Fruit fly (Drosophila melanogaster) whole organism, embryonic: Measurements from ENCODE around the gene CG5500.

Source experiments
- CG10209 ChIP-seq: fragments of 200-800 bp; sonication (Bioruptor generic); optimal IDR thresholded peaks from 3 replicates; lab custom pipeline; 2017; ENCODE audit warnings: missing biosample characterization, mild to moderate bottlenecking, missing genetic modification characterization, missing genetic modification reagents
- CG13287 ChIP-seq: fragments of 200-800 bp; sonication (Bioruptor generic); IDR thresholded peaks from 2 replicates; pipeline ENCODE4 v1.3.6; 2022; ENCODE audit warnings: missing biosample characterization, missing genetic modification characterization; ENCODE audit not compliant: partially characterized antibody
- CG15514 ChIP-seq: fragments of 200-800 bp; sonication (Bioruptor generic); optimal IDR thresholded peaks from 3 replicates; lab custom pipeline; 2017; ENCODE audit warnings: missing biosample characterization, missing genetic modification characterization, mild to moderate bottlenecking, moderate library complexity, missing genetic modification reagents
- CG17328 ChIP-seq: fragments of 200-800 bp; sonication (Bioruptor generic); IDR thresholded peaks from 2 replicates; pipeline ENCODE4 v1.3.6; 2022; ENCODE audit warnings: missing biosample characterization, missing genetic modification characterization
- CG17612 ChIP-seq: fragments of 200-800 bp; sonication (Bioruptor generic); IDR thresholded peaks from 2 replicates; pipeline ENCODE4 v1.3.6; 2022; ENCODE audit warnings: missing biosample characterization, missing genetic modification characterization
- CG1832 ChIP-seq: fragments of 200-800 bp; sonication (Bioruptor generic); optimal IDR thresholded peaks from 2 replicates; lab custom pipeline; 2017; ENCODE audit warnings: missing biosample characterization, mild to moderate bottlenecking, missing genetic modification characterization, inconsistent platforms
- CG18764 ChIP-seq: fragments of 200-800 bp; sonication (Bioruptor generic); optimal IDR thresholded peaks from 3 replicates; lab custom pipeline; 2016; ENCODE audit warnings: missing biosample characterization, missing genetic modification characterization
- CG2712 ChIP-seq: fragments of 200-800 bp; optimal IDR thresholded peaks from 3 replicates; lab custom pipeline; 2019; ENCODE audit warnings: missing biosample characterization, mild to moderate bottlenecking, missing genetic modification characterization, moderate library complexity
- CG2875 ChIP-seq: fragments of 200-800 bp; sonication (Bioruptor generic); optimal IDR thresholded peaks from 2 replicates; lab custom pipeline; 2017; ENCODE audit warnings: missing biosample characterization, mild to moderate bottlenecking, missing genetic modification characterization, missing genetic modification reagents
- CG32532 ChIP-seq: fragments of 200-800 bp; sonication (Bioruptor generic); IDR thresholded peaks from 2 replicates; pipeline ENCODE4 v1.3.6; 2022; ENCODE audit warnings: missing biosample characterization, missing genetic modification characterization
- CG3838 ChIP-seq: fragments of 200-800 bp; sonication (Bioruptor generic); optimal IDR thresholded peaks from 3 replicates; lab custom pipeline; 2016; ENCODE audit warnings: missing biosample characterization, missing genetic modification characterization
- CG4617 ChIP-seq: fragments of 200-800 bp; sonication (Bioruptor generic); optimal IDR thresholded peaks from 3 replicates; lab custom pipeline; 2016; ENCODE audit warnings: missing biosample characterization, missing genetic modification characterization, borderline replicate concordance
- CG4820 ChIP-seq: fragments of 200-800 bp; sonication (Bioruptor generic); optimal IDR thresholded peaks from 3 replicates; lab custom pipeline; 2016; ENCODE audit warnings: missing biosample characterization, missing genetic modification characterization
- CG4854 ChIP-seq: fragments of 200-800 bp; sonication (Bioruptor generic); optimal IDR thresholded peaks from 2 replicates; lab custom pipeline; 2016; ENCODE audit warnings: missing biosample characterization, missing genetic modification characterization, inconsistent platforms
- CG6765 ChIP-seq: fragments of 200-800 bp; sonication (Bioruptor generic); optimal IDR thresholded peaks from 3 replicates; lab custom pipeline; 2017; ENCODE audit warnings: missing biosample characterization, mild to moderate bottlenecking, missing genetic modification characterization
- CG8388 ChIP-seq: fragments of 200-800 bp; sonication (Bioruptor generic); optimal IDR thresholded peaks from 2 replicates; lab custom pipeline; 2019; ENCODE audit warnings: missing biosample characterization, mild to moderate bottlenecking, missing genetic modification characterization, moderate library complexity
- CG8924 ChIP-seq: fragments of 200-800 bp; optimal IDR thresholded peaks from 3 replicates; lab custom pipeline; 2019; ENCODE audit warnings: missing biosample characterization, mild to moderate bottlenecking, missing genetic modification characterization, moderate library complexity
- CG9215 ChIP-seq: fragments of 200-800 bp; sonication (Bioruptor generic); IDR thresholded peaks from 2 replicates; pipeline ENCODE4 v1.3.6; 2022; ENCODE audit warnings: missing biosample characterization, missing genetic modification characterization
- CoRest ChIP-seq: fragments of 200-800 bp; sonication (Bioruptor generic); optimal IDR thresholded peaks from 3 replicates; lab custom pipeline; 2018; ENCODE audit warnings: missing biosample characterization, mild to moderate bottlenecking, missing genetic modification characterization, moderate library complexity
- D ChIP-seq, 2 experiments: fragments of 200-800 bp in 1 of 2; fragments of >200 bp in 1 of 2; sonication (Bioruptor generic) in 1 of 2; optimal IDR thresholded peaks; 2 replicates in 1 of 2; 3 replicates in 1 of 2; lab custom pipeline; 2017; ENCODE audit warnings: mild to moderate bottlenecking in 1 of 2, missing biosample characterization in 1 of 2, missing genetic modification characterization in 1 of 2, missing genetic modification reagents in 1 of 2
- Dip3 ChIP-seq: fragments of 200-800 bp; sonication (Bioruptor generic); optimal IDR thresholded peaks from 3 replicates; lab custom pipeline; 2016; ENCODE audit warnings: missing biosample characterization, missing genetic modification characterization
- Elba2 ChIP-seq: fragments of 200-800 bp; sonication (Bioruptor generic); optimal IDR thresholded peaks from 3 replicates; lab custom pipeline; 2016; ENCODE audit warnings: missing biosample characterization, missing genetic modification characterization
- Hr3 ChIP-seq: fragments of 200-800 bp; sonication (Bioruptor generic); optimal IDR thresholded peaks from 3 replicates; lab custom pipeline; 2016; ENCODE audit warnings: missing biosample characterization, missing genetic modification characterization
- Lpt ChIP-seq: fragments of >200 bp; optimal IDR thresholded peaks from 2 replicates; lab custom pipeline; 2018; ENCODE audit warnings: missing biosample characterization, missing genetic modification characterization
- Mad ChIP-seq: fragments of 200-800 bp; sonication (Bioruptor generic); optimal IDR thresholded peaks from 2 replicates; lab custom pipeline; 2016; ENCODE audit warnings: missing biosample characterization, missing genetic modification characterization
- Mes4 ChIP-seq: fragments of 200-800 bp; sonication (Bioruptor generic); optimal IDR thresholded peaks from 2 replicates; lab custom pipeline; 2016; ENCODE audit warnings: missing biosample characterization, missing genetic modification characterization
- NC2β ChIP-seq: fragments of 200-800 bp; sonication (Bioruptor generic); optimal IDR thresholded peaks from 2 replicates; lab custom pipeline; 2016; ENCODE audit warnings: missing biosample characterization, missing genetic modification characterization
- Ravus ChIP-seq: fragments of 200-800 bp; sonication (Bioruptor generic); IDR thresholded peaks from 2 replicates; pipeline ENCODE4 v1.3.6; 2022; ENCODE audit warnings: missing biosample characterization, missing genetic modification characterization
- Taf1 ChIP-seq: fragments of 200-800 bp; sonication (Bioruptor generic); IDR thresholded peaks from 2 replicates; pipeline ENCODE4 v1.3.6; 2022; ENCODE audit warnings: missing biosample characterization, missing genetic modification characterization
- YL-1 ChIP-seq: fragments of 200-800 bp; sonication (Bioruptor generic); optimal IDR thresholded peaks from 3 replicates; lab custom pipeline; 2017; ENCODE audit warnings: missing biosample characterization, mild to moderate bottlenecking, missing genetic modification characterization
- az2 ChIP-seq: fragments of 200-800 bp; sonication (Bioruptor generic); optimal IDR thresholded peaks from 3 replicates; lab custom pipeline; 2016; ENCODE audit warnings: missing biosample characterization, missing genetic modification characterization
- bab2 ChIP-seq: fragments of 200-800 bp; sonication (Bioruptor generic); optimal IDR thresholded peaks from 2 replicates; lab custom pipeline; 2016; ENCODE audit warnings: missing biosample characterization, missing genetic modification characterization
- crp ChIP-seq, 2 experiments: fragments of 200-800 bp; sonication (Bioruptor generic); optimal IDR thresholded peaks; 2 replicates in 1 of 2; 3 replicates in 1 of 2; lab custom pipeline; 2017; ENCODE audit warnings: missing biosample characterization in 2 of 2, missing genetic modification characterization in 2 of 2, mild to moderate bottlenecking in 1 of 2, moderate library complexity in 1 of 2
- fd96Cb ChIP-seq: fragments of 200-800 bp; sonication (Bioruptor generic); optimal IDR thresholded peaks from 2 replicates; lab custom pipeline; 2018; ENCODE audit warnings: missing biosample characterization, mild to moderate bottlenecking, missing genetic modification characterization, moderate library complexity
- gfzf ChIP-seq: fragments of 200-800 bp; sonication (Bioruptor generic); optimal IDR thresholded peaks from 2 replicates; lab custom pipeline; 2016; ENCODE audit warnings: missing biosample characterization, mild to moderate bottlenecking, missing genetic modification characterization, moderate library complexity
- hkb ChIP-seq, 2 experiments: fragments of 200-800 bp in 1 of 2; fragments of >200 bp in 1 of 2; sonication (Bioruptor generic) in 1 of 2; IDR thresholded peaks in 1 of 2; optimal IDR thresholded peaks in 1 of 2; 2 replicates each; pipeline versions ENCODE4 v1.3.6 to Lab custom; 2017 to 2022; ENCODE audit warnings: missing biosample characterization in 1 of 2, missing genetic modification characterization in 1 of 2
- inv ChIP-seq: fragments of 200-800 bp; sonication (Bioruptor generic); IDR thresholded peaks from 2 replicates; pipeline ENCODE4 v1.3.6; 2022; ENCODE audit warnings: missing biosample characterization, missing genetic modification characterization; ENCODE audit not compliant: partially characterized antibody
- lilli ChIP-seq: fragments of 200-800 bp; sonication (Bioruptor generic); optimal IDR thresholded peaks from 3 replicates; lab custom pipeline; 2016; ENCODE audit warnings: missing biosample characterization, missing genetic modification characterization
- mld ChIP-seq: fragments of 200-800 bp; sonication (Bioruptor generic); IDR thresholded peaks from 3 replicates; pipeline ENCODE4 v1.3.6; 2022; ENCODE audit warnings: missing biosample characterization, missing genetic modification characterization; ENCODE audit not compliant: partially characterized antibody
- nau ChIP-seq: fragments of 200-800 bp; sonication (Bioruptor generic); optimal IDR thresholded peaks from 3 replicates; lab custom pipeline; 2017; ENCODE audit warnings: missing biosample characterization, mild to moderate bottlenecking, missing genetic modification characterization, missing genetic modification reagents
- oc ChIP-seq: fragments of 200-800 bp; sonication (Bioruptor generic); optimal IDR thresholded peaks from 2 replicates; lab custom pipeline; 2018; ENCODE audit warnings: missing biosample characterization, mild to moderate bottlenecking, missing genetic modification characterization, moderate library complexity
- odd ChIP-seq: fragments of 200-800 bp; sonication (Bioruptor generic); optimal IDR thresholded peaks from 2 replicates; lab custom pipeline; 2017; ENCODE audit warnings: missing biosample characterization, mild to moderate bottlenecking, missing genetic modification characterization
- pros ChIP-seq: fragments of 200-800 bp; sonication (Bioruptor generic); optimal IDR thresholded peaks from 3 replicates; lab custom pipeline; 2019; ENCODE audit warnings: missing biosample characterization, mild to moderate bottlenecking, missing genetic modification characterization, moderate library complexity
- pzg ChIP-seq: fragments of 200-800 bp; sonication (Bioruptor generic); optimal IDR thresholded peaks from 3 replicates; lab custom pipeline; 2018; ENCODE audit warnings: missing biosample characterization, mild to moderate bottlenecking, missing genetic modification characterization, moderate library complexity
- schlank ChIP-seq: fragments of 200-800 bp; sonication (Bioruptor generic); optimal IDR thresholded peaks from 2 replicates; lab custom pipeline; 2018; ENCODE audit warnings: missing biosample characterization, mild to moderate bottlenecking, missing genetic modification characterization
- sens ChIP-seq: fragments of 200-800 bp; sonication (Bioruptor generic); peaks from one replicate; lab custom pipeline; 2016; ENCODE audit warnings: missing biosample characterization, missing genetic modification characterization
- slbo ChIP-seq: fragments of 200-800 bp; sonication (Bioruptor generic); IDR thresholded peaks from 2 replicates; pipeline ENCODE4 v1.3.6; 2022; ENCODE audit warnings: missing biosample characterization, missing genetic modification characterization
- sug ChIP-seq: fragments of 200-800 bp; optimal IDR thresholded peaks from 2 replicates; lab custom pipeline; 2019; ENCODE audit warnings: missing biosample characterization, mild to moderate bottlenecking, missing genetic modification characterization, moderate library complexity
- tup ChIP-seq: fragments of 200-800 bp; sonication (Bioruptor generic); optimal IDR thresholded peaks from 2 replicates; lab custom pipeline; 2016; ENCODE audit warnings: missing biosample characterization, mild to moderate bottlenecking, missing genetic modification characterization, moderate library complexity
- yki ChIP-seq: fragments of >200 bp; optimal IDR thresholded peaks from 3 replicates; lab custom pipeline; 2018

The CG5500 gene

dm6 chr3R:26853699-26854098, 22.7 kb upstream of the CG5500 start (continued):
- 0 out of 2 replicates have a peak, but pooled peaks have one; percentile 7 for TF ChIP-seq CG17328 (GFP tag; lab: Robert Waterston, UW)
- no peak for TF ChIP-seq CG8388
- no peak for TF ChIP-seq Hr3
- TF ChIP-seq tup (GFP tag; lab: Kevin White, UChicago), result no peak
- no peak for TF ChIP-seq Mad (GFP tag; lab: Kevin White, UChicago)
- TF ChIP-seq mld (GFP tag; lab: Robert Waterston, UW), result no peak
- TF ChIP-seq lilli (GFP tag; lab: Kevin White, UChicago), result peak; percentile 43
- TF ChIP-seq Mes4, result no peak
- TF ChIP-seq CG4820 (GFP tag; lab: Kevin White, UChicago), result no peak
- TF ChIP-seq odd (GFP tag; lab: Kevin White, UChicago), result no peak
- TF ChIP-seq Elba2 (GFP tag; lab: Kevin White, UChicago), result no peak
- TF ChIP-seq sug (tag; lab: Kevin White, UChicago), result no peak
- TF ChIP-seq Taf1 (GFP tag; lab: Robert Waterston, UW), result 0 out of 2 replicates have a peak, but pooled peaks have one; percentile 13
- peak; percentile 38; the same call in 1 of the 2 replicates for TF ChIP-seq CG32532 (GFP tag; lab: Robert Waterston, UW)
- TF ChIP-seq CG9215 (GFP tag; lab: Robert Waterston, UW), result 0 out of 2 replicates have a peak, but pooled peaks have one; percentile 27
- TF ChIP-seq oc (tag; lab: Kevin White, UChicago), result no peak
- TF ChIP-seq CG15514, result no peak
- no peak for TF ChIP-seq schlank (tag; lab: Kevin White, UChicago)
- no peak for TF ChIP-seq CG1832
- no peak for TF ChIP-seq crp (GFP tag; optimal IDR thresholded peaks at IDR 0.05; lab: Kevin White, UChicago)
- no peak for TF ChIP-seq CG6765 (GFP tag; lab: Kevin White, UChicago)
- TF ChIP-seq CG4617 (GFP tag; lab: Kevin White, UChicago), result no peak
- TF ChIP-seq gfzf (GFP tag; lab: Kevin White, UChicago), result no peak
- TF ChIP-seq CG8924 (tag; lab: Kevin White, UChicago), result no peak
- no peak for TF ChIP-seq Dip3 (GFP tag; lab: Kevin White, UChicago)
- TF ChIP-seq CG10209, result peak; percentile 5
- TF ChIP-seq az2 (GFP tag; lab: Kevin White, UChicago), result no peak
- no peak for TF ChIP-seq fd96Cb
- no peak for TF ChIP-seq Ravus
- TF ChIP-seq CoRest (tag; lab: Kevin White, UChicago), result peak; percentile 5
- TF ChIP-seq yki (lab: Kevin White, UChicago), result no peak
- TF ChIP-seq inv (GFP tag; lab: Robert Waterston, UW), result no peak
- no peak for TF ChIP-seq CG2875 (GFP tag; lab: Kevin White, UChicago)
- no peak for TF ChIP-seq bab2 (GFP tag; lab: Kevin White, UChicago)
- no peak for TF ChIP-seq pzg (GFP tag; lab: Kevin White, UChicago)
- no peak for TF ChIP-seq CG17612 (GFP tag; lab: Robert Waterston, UW)
- TF ChIP-seq CG4854 (GFP tag; lab: Kevin White, UChicago), result no peak
- TF ChIP-seq CG13287 (GFP tag; lab: Robert Waterston, UW), result no peak
- TF ChIP-seq D (optimal IDR thresholded peaks at IDR 0.05; lab: Kevin White, UChicago), result no peak
- no peak for TF ChIP-seq D (GFP tag; optimal IDR thresholded peaks at IDR 0.05; lab: Kevin White, UChicago)
- TF ChIP-seq sens (GFP tag; lab: Kevin White, UChicago), result peak; percentile 67
- no peak for TF ChIP-seq CG18764 (GFP tag; lab: Kevin White, UChicago)
- TF ChIP-seq YL-1 (GFP tag; lab: Kevin White, UChicago), result no peak
- peak; percentile 66 for TF ChIP-seq slbo (GFP tag; lab: Robert Waterston, UW)
- no peak for TF ChIP-seq hkb (optimal IDR thresholded peaks at IDR 0.05; lab: Kevin White, UChicago)
- TF ChIP-seq hkb (GFP tag; IDR thresholded peaks at IDR 0.05; lab: Robert Waterston, UW), result 0 out of 2 replicates have a peak, but pooled peaks have one; percentile 31
- no peak for TF ChIP-seq CG2712 (tag; lab: Kevin White, UChicago)
- TF ChIP-seq Lpt (GFP tag; lab: Kevin White, UChicago), result no peak
- no peak for TF ChIP-seq CG3838 (GFP tag; lab: Kevin White, UChicago)
- no peak for TF ChIP-seq NC2β (GFP tag; lab: Kevin White, UChicago)
- no peak for TF ChIP-seq nau (GFP tag; lab: Kevin White, UChicago)
- no peak for TF ChIP-seq pros (GFP tag; lab: Kevin White, UChicago)
